Worm (Caenorhabditis elegans): ENCODE results near the gene B0024.11.

B0024.11 gene

ce11 chrV:10297099-10297498, 22.2 kb downstream of the B0024.11 start, which contains the start of gene B0024.4:
TSS of gene B0024.4 (plus strand) at chrV:10297399.
- TF ChIP-seq ama-1 (optimal IDR thresholded peaks at IDR 0.05) (no peak), ceh-36 (tag; optimal IDR thresholded peaks at IDR 0.05) (no peak), tbx-11 (GFP tag; IDR thresholded peaks at IDR 0.05) (no peak), B0310.2 (tag; optimal IDR thresholded peaks at IDR 0.05) (no peak), hmbx-1 (tag; optimal IDR thresholded peaks at IDR 0.05) (no peak), pes-1 (GFP tag; IDR thresholded peaks at IDR 0.05) (no peak), ceh-13 (GFP tag; optimal IDR thresholded peaks at IDR 0.05) (no peak), tbx-37 (GFP tag; conservative IDR thresholded peaks at IDR 0.05) (no peak), tra-4 (tag; optimal IDR thresholded peaks at IDR 0.05) (no peak), flt-1 (GFP tag; IDR thresholded peaks at IDR 0.05) (no peak), hnd-1 (tag; optimal IDR thresholded peaks at IDR 0.05) (no peak), aly-1 (tag; optimal IDR thresholded peaks at IDR 0.05) (no peak), F13C5.2 (tag; optimal IDR thresholded peaks at IDR 0.05) (no peak)

- TF ChIP-seq flt-1 (GFP tag; IDR thresholded peaks at IDR 0.05) (no peak), ceh-13 (GFP tag; optimal IDR thresholded peaks at IDR 0.05) (no peak), hnd-1 (tag; optimal IDR thresholded peaks at IDR 0.05) (no peak), ama-1 (optimal IDR thresholded peaks at IDR 0.05) (no peak), tbx-37 (GFP tag; conservative IDR thresholded peaks at IDR 0.05) (no peak), scrt-1 (GFP tag; IDR thresholded peaks at IDR 0.05) (no peak), F13C5.2 (tag; optimal IDR thresholded peaks at IDR 0.05) (no peak), ceh-36 (tag; optimal IDR thresholded peaks at IDR 0.05) (no peak), hmbx-1 (tag; optimal IDR thresholded peaks at IDR 0.05) (no peak), ets-7 (tag; optimal IDR thresholded peaks at IDR 0.05) (no peak), B0310.2 (tag; optimal IDR thresholded peaks at IDR 0.05) (no peak), aly-1 (tag; optimal IDR thresholded peaks at IDR 0.05) (no peak), hmg-4 (GFP tag; optimal IDR thresholded peaks at IDR 0.05) (no peak), tbx-11 (GFP tag; IDR thresholded peaks at IDR 0.05) (no peak), tra-4 (tag; optimal IDR thresholded peaks at IDR 0.05) (no peak)
Observed at ce11 chrV:10294549-10294948, 24.8 kb downstream of the B0024.11 start, which contains the start of gene col-150. TSS of gene col-150 (minus strand) at chrV:10294649.

- TF ChIP-seq ets-7 (tag; optimal IDR thresholded peaks at IDR 0.05) (no peak), F13C5.2 (tag; optimal IDR thresholded peaks at IDR 0.05) (no peak), hmg-4 (GFP tag; optimal IDR thresholded peaks at IDR 0.05) (no peak)
Observed at ce11 chrV:10292819-10293357, 26.4 kb downstream of the B0024.11 start, which contains the start of gene col-149. TSS of gene col-149 (minus strand) at chrV:10292869.

- TF ChIP-seq B0310.2 (tag; optimal IDR thresholded peaks at IDR 0.05) (no peak), sea-1 (GFP tag; conservative IDR thresholded peaks at IDR 0.05) (no peak), tbx-11 (GFP tag; IDR thresholded peaks at IDR 0.05) (no peak), tbx-37 (GFP tag; conservative IDR thresholded peaks at IDR 0.05) (no peak), ceh-36 (tag; optimal IDR thresholded peaks at IDR 0.05) (no peak), ceh-13 (GFP tag; optimal IDR thresholded peaks at IDR 0.05) (no peak), tra-4 (tag; optimal IDR thresholded peaks at IDR 0.05) (no peak), pes-1 (GFP tag; IDR thresholded peaks at IDR 0.05) (no peak)
Observed at ce11 chrV:10291848-10292247, 27.5 kb downstream of the B0024.11 start.

ce11 chrV:10289743-10290142, 29.6 kb downstream of the B0024.11 start, which contains the start of gene B0024.15:
TSS of gene B0024.15 (plus strand) at chrV:10290043.
- no peak for TF ChIP-seq ceh-13 (GFP tag; optimal IDR thresholded peaks at IDR 0.05)
- no peak for TF ChIP-seq ceh-36 (tag; optimal IDR thresholded peaks at IDR 0.05)
- TF ChIP-seq hmg-4 (GFP tag; optimal IDR thresholded peaks at IDR 0.05) = no peak
- no peak for TF ChIP-seq F13C5.2 (tag; optimal IDR thresholded peaks at IDR 0.05)
- no peak for TF ChIP-seq tbx-37 (GFP tag; conservative IDR thresholded peaks at IDR 0.05)
- TF ChIP-seq sea-1 (GFP tag; conservative IDR thresholded peaks at IDR 0.05) = no peak
- no peak for TF ChIP-seq ama-1 (optimal IDR thresholded peaks at IDR 0.05)

ce11 chrV:10287260-10287659, 32.1 kb downstream of the B0024.11 start, which contains the start of gene B0024.3:
TSS of gene B0024.3 (plus strand) at chrV:10287560.
- TF ChIP-seq B0310.2 (tag; optimal IDR thresholded peaks at IDR 0.05) (no peak), ets-7 (tag; optimal IDR thresholded peaks at IDR 0.05) (no peak), flt-1 (GFP tag; IDR thresholded peaks at IDR 0.05) (no peak), scrt-1 (GFP tag; IDR thresholded peaks at IDR 0.05) (no peak), ceh-13 (GFP tag; optimal IDR thresholded peaks at IDR 0.05) (no peak), F13C5.2 (tag; optimal IDR thresholded peaks at IDR 0.05) (no peak), hnd-1 (tag; optimal IDR thresholded peaks at IDR 0.05) (no peak), hmg-4 (GFP tag; optimal IDR thresholded peaks at IDR 0.05) (no peak), tbx-11 (GFP tag; IDR thresholded peaks at IDR 0.05) (no peak), pes-1 (GFP tag; IDR thresholded peaks at IDR 0.05) (no peak), hmbx-1 (tag; optimal IDR thresholded peaks at IDR 0.05) (no peak), tbx-37 (GFP tag; conservative IDR thresholded peaks at IDR 0.05) (no peak), aly-1 (tag; optimal IDR thresholded peaks at IDR 0.05) (no peak), sea-1 (GFP tag; conservative IDR thresholded peaks at IDR 0.05) (no peak), ama-1 (optimal IDR thresholded peaks at IDR 0.05) (no peak), tra-4 (tag; optimal IDR thresholded peaks at IDR 0.05) (no peak), ceh-36 (tag; optimal IDR thresholded peaks at IDR 0.05) (no peak)

ce11 chrV:10285853-10286252, 33.5 kb downstream of the B0024.11 start:
- TF ChIP-seq sea-1 (GFP tag; conservative IDR thresholded peaks at IDR 0.05) (no peak), pes-1 (GFP tag; IDR thresholded peaks at IDR 0.05) (no peak), hmg-4 (GFP tag; optimal IDR thresholded peaks at IDR 0.05) (no peak), flt-1 (GFP tag; IDR thresholded peaks at IDR 0.05) (no peak), tbx-37 (GFP tag; conservative IDR thresholded peaks at IDR 0.05) (no peak), tra-4 (tag; optimal IDR thresholded peaks at IDR 0.05) (no peak), hmbx-1 (tag; optimal IDR thresholded peaks at IDR 0.05) (no peak), ama-1 (optimal IDR thresholded peaks at IDR 0.05) (no peak), ceh-36 (tag; optimal IDR thresholded peaks at IDR 0.05) (no peak), tbx-11 (GFP tag; IDR thresholded peaks at IDR 0.05) (no peak), F13C5.2 (tag; optimal IDR thresholded peaks at IDR 0.05) (no peak), aly-1 (tag; optimal IDR thresholded peaks at IDR 0.05) (no peak), B0310.2 (tag; optimal IDR thresholded peaks at IDR 0.05) (no peak), scrt-1 (GFP tag; IDR thresholded peaks at IDR 0.05) (no peak), ets-7 (tag; optimal IDR thresholded peaks at IDR 0.05) (no peak), ceh-13 (GFP tag; optimal IDR thresholded peaks at IDR 0.05) (no peak), hnd-1 (tag; optimal IDR thresholded peaks at IDR 0.05) (no peak)

All from whole organism, early embryonic.